Fruit fly (Drosophila melanogaster) whole organism: ENCODE data around the gene Acbp4.

ENCODE experiments used
- CG8478 ChIP-seq: fragments of >200 bp; optimal IDR thresholded peaks from 2 replicates; lab custom pipeline; 2018; ENCODE audit warnings: inconsistent platforms
- Dll ChIP-seq: fragments of >200 bp; optimal IDR thresholded peaks from 2 replicates; lab custom pipeline; 2017
- EcR ChIP-seq, 2 experiments: fragments of >200 bp; optimal IDR thresholded peaks; 2 replicates each; lab custom pipeline; 2017; ENCODE audit warnings: missing biosample characterization in 2 of 2, missing genetic modification characterization in 2 of 2, missing genetic modification reagents in 2 of 2
- pan ChIP-seq: fragments of >200 bp; optimal IDR thresholded peaks from 2 replicates; lab custom pipeline; 2017
- psq ChIP-seq: fragments of >200 bp; optimal IDR thresholded peaks from 2 replicates; lab custom pipeline; 2017
- usp ChIP-seq: fragments of >200 bp; optimal IDR thresholded peaks from 2 replicates; lab custom pipeline; 2017; ENCODE audit warnings: missing biosample characterization, missing genetic modification characterization, mixed read lengths

DNA sequence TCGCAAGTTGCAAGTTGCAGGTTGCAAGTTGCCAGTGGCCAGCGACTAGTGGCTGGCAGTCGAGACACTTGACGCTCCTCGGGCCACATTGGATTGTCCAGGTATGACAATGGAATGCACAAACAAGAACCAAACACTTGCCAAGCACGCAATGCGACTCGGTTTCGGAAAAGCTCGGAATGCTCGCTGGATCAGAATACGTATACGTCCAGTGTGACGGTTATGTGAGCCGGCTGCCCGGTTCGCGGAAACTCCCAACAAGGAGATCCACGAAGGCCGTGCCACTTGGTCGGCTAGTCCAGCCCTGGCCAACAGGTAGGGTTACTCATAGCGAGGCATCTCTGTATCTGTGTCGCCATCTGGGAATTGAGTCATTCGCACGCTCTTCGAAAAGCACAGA lies 8.6 kb upstream of the Acbp4 start:
- TF ChIP-seq psq (no peak), Dll (lab: Kevin White, UChicago) (no peak), pan (lab: Kevin White, UChicago) (no peak), CG8478 (no peak), EcR (GFP tag; optimal IDR thresholded peaks at IDR 0.05; lab: Kevin White, UChicago) (no peak), usp (GFP tag; lab: Kevin White, UChicago) (no peak)
